Fruit fly (Drosophila melanogaster) whole organism, embryonic: ENCODE data around the gene RpS9.

Experiments
- Ada2b ChIP-seq: fragments of 200-800 bp; sonication (Bioruptor generic); IDR thresholded peaks from 2 replicates; pipeline ENCODE4 v1.3.6; 2022; ENCODE audit warnings: missing biosample characterization, missing genetic modification characterization
- CG10321 ChIP-seq: fragments of 200-800 bp; sonication (Bioruptor generic); IDR thresholded peaks from 2 replicates; pipeline ENCODE4 v1.3.6; 2022; ENCODE audit warnings: missing biosample characterization, missing genetic modification characterization
- CG10431 ChIP-seq: fragments of 200-800 bp; sonication (Bioruptor generic); optimal IDR thresholded peaks from 3 replicates; lab custom pipeline; 2018; ENCODE audit warnings: missing biosample characterization, mild to moderate bottlenecking, missing genetic modification characterization
- CG10543 ChIP-seq: fragments of 200-800 bp; sonication (Bioruptor generic); optimal IDR thresholded peaks from 3 replicates; lab custom pipeline; 2017; ENCODE audit warnings: missing biosample characterization, mild to moderate bottlenecking, missing genetic modification characterization, moderate library complexity
- CG11695 ChIP-seq: fragments of 200-800 bp; sonication (Bioruptor generic); IDR thresholded peaks from 3 replicates; pipeline ENCODE4 v1.3.6; 2022; ENCODE audit warnings: missing biosample characterization, missing genetic modification characterization
- CG12219 ChIP-seq: fragments of 200-800 bp; sonication (Bioruptor generic); optimal IDR thresholded peaks from 3 replicates; lab custom pipeline; 2018; ENCODE audit warnings: missing biosample characterization, mild to moderate bottlenecking, missing genetic modification characterization
- CG12769 ChIP-seq: fragments of 200-800 bp; sonication (Bioruptor generic); optimal IDR thresholded peaks from 2 replicates; lab custom pipeline; 2019; ENCODE audit warnings: missing biosample characterization, mild to moderate bottlenecking, missing genetic modification characterization, moderate library complexity
- CG13894 ChIP-seq: fragments of 200-800 bp; sonication (Bioruptor generic); optimal IDR thresholded peaks from 3 replicates; lab custom pipeline; 2018; ENCODE audit warnings: missing biosample characterization, mild to moderate bottlenecking, missing genetic modification characterization, moderate library complexity
- CG14441 ChIP-seq: fragments of 200-800 bp; sonication (Bioruptor generic); IDR thresholded peaks from 2 replicates; pipeline ENCODE4 v1.3.6; 2022; ENCODE audit warnings: missing biosample characterization, missing genetic modification characterization
- CG18262 ChIP-seq: fragments of 200-800 bp; optimal IDR thresholded peaks from 3 replicates; lab custom pipeline; 2019; ENCODE audit warnings: missing biosample characterization, mild to moderate bottlenecking, missing genetic modification characterization, moderate library complexity
- CG6854 ChIP-seq: fragments of 200-800 bp; sonication (Bioruptor generic); optimal IDR thresholded peaks from 3 replicates; lab custom pipeline; 2017; ENCODE audit warnings: missing biosample characterization, mild to moderate bottlenecking, missing genetic modification characterization
- CG7372 ChIP-seq: fragments of 200-800 bp; sonication (Bioruptor generic); IDR thresholded peaks from 2 replicates; pipeline ENCODE4 v1.3.6; 2022; ENCODE audit warnings: missing biosample characterization, missing genetic modification characterization
- CG7963 ChIP-seq: fragments of 200-800 bp; sonication (Bioruptor generic); IDR thresholded peaks from 3 replicates; pipeline ENCODE4 v1.3.6; 2022; ENCODE audit warnings: missing biosample characterization, missing genetic modification characterization; ENCODE audit not compliant: partially characterized antibody
- CG8290 ChIP-seq, 3 experiments: fragments of 200-800 bp; sonication (Bioruptor generic); optimal IDR thresholded peaks; 2 replicates each; lab custom pipeline; 2016 to 2019; ENCODE audit warnings: missing biosample characterization in 3 of 3, missing genetic modification characterization in 3 of 3, mild to moderate bottlenecking in 2 of 3, moderate library complexity in 1 of 3
- CG9215 ChIP-seq: fragments of 200-800 bp; sonication (Bioruptor generic); IDR thresholded peaks from 2 replicates; pipeline ENCODE4 v1.3.6; 2022; ENCODE audit warnings: missing biosample characterization, missing genetic modification characterization
- CG9727 ChIP-seq: fragments of 200-800 bp; sonication (Bioruptor generic); optimal IDR thresholded peaks from 3 replicates; lab custom pipeline; 2017; ENCODE audit warnings: missing biosample characterization, mild to moderate bottlenecking, missing genetic modification characterization
- CoRest ChIP-seq: fragments of 200-800 bp; sonication (Bioruptor generic); optimal IDR thresholded peaks from 3 replicates; lab custom pipeline; 2018; ENCODE audit warnings: missing biosample characterization, mild to moderate bottlenecking, missing genetic modification characterization, moderate library complexity
- Dbx ChIP-seq: fragments of 200-800 bp; sonication (Bioruptor generic); IDR thresholded peaks from 3 replicates; pipeline ENCODE4 v1.3.6; 2022; ENCODE audit warnings: missing biosample characterization, missing genetic modification characterization
- Drgx ChIP-seq: fragments of 200-800 bp; sonication (Bioruptor generic); IDR thresholded peaks from 2 replicates; pipeline ENCODE4 v1.3.6; 2022; ENCODE audit warnings: missing biosample characterization, missing genetic modification characterization
- Eip74EF ChIP-seq, 2 experiments: fragments of 200-800 bp in 1 of 2; fragments of >200 bp in 1 of 2; sonication (Bioruptor generic) in 1 of 2; optimal IDR thresholded peaks; 2 replicates each; lab custom pipeline; 2017 to 2019; ENCODE audit warnings: missing biosample characterization in 2 of 2, missing genetic modification characterization in 2 of 2, mild to moderate bottlenecking in 1 of 2, moderate library complexity in 1 of 2
- Fer3 ChIP-seq: fragments of 200-800 bp; sonication (Bioruptor generic); optimal IDR thresholded peaks from 2 replicates; lab custom pipeline; 2018; ENCODE audit warnings: missing biosample characterization, mild to moderate bottlenecking, missing genetic modification characterization, moderate library complexity
- Kr ChIP-seq: fragments of 200-800 bp; sonication (Bioruptor generic); optimal IDR thresholded peaks from 2 replicates; lab custom pipeline; 2017; ENCODE audit warnings: missing biosample characterization, mild to moderate bottlenecking, missing genetic modification characterization
- MBD-R2 ChIP-seq: fragments of 200-800 bp; sonication (Bioruptor generic); IDR thresholded peaks from 2 replicates; pipeline ENCODE4 v1.3.6; 2022; ENCODE audit warnings: missing biosample characterization, missing genetic modification characterization
- Med ChIP-seq: fragments of 200-800 bp; sonication (Bioruptor generic); peaks from one replicate; lab custom pipeline; 2016; ENCODE audit warnings: missing biosample characterization, missing genetic modification characterization, mild to moderate bottlenecking, inconsistent platforms, moderate library complexity
- Meics ChIP-seq: fragments of 200-800 bp; sonication (Bioruptor generic); optimal IDR thresholded peaks from 2 replicates; lab custom pipeline; 2017; ENCODE audit warnings: missing biosample characterization, mild to moderate bottlenecking, missing genetic modification characterization
- NFAT ChIP-seq: fragments of 200-800 bp; sonication (Bioruptor generic); IDR thresholded peaks from 2 replicates; pipeline ENCODE4 v1.3.6; 2022; ENCODE audit warnings: missing biosample characterization, missing genetic modification characterization
- Rfx ChIP-seq: fragments of 200-800 bp; sonication (Bioruptor generic); IDR thresholded peaks from 2 replicates; pipeline ENCODE4 v1.3.6; 2022; ENCODE audit warnings: missing biosample characterization, missing genetic modification characterization
- Tbp ChIP-seq: fragments of >200 bp; optimal IDR thresholded peaks from 2 replicates; lab custom pipeline; 2018; ENCODE audit warnings: missing biosample characterization, missing genetic modification characterization
- abd-A ChIP-seq: fragments of 200-800 bp; sonication (Bioruptor generic); optimal IDR thresholded peaks from 3 replicates; lab custom pipeline; 2019; ENCODE audit warnings: missing biosample characterization, mild to moderate bottlenecking, missing genetic modification characterization, moderate library complexity
- bsh ChIP-seq, 2 experiments: fragments of 200-800 bp; sonication (Bioruptor generic); optimal IDR thresholded peaks; 2 replicates each; lab custom pipeline; 2017 to 2018; ENCODE audit warnings: mild to moderate bottlenecking in 2 of 2, missing biosample characterization in 2 of 2, missing genetic modification characterization in 2 of 2, moderate library complexity in 1 of 2
- chif ChIP-seq, 2 experiments: fragments of 200-800 bp; sonication (Bioruptor generic); optimal IDR thresholded peaks; 3 replicates each; lab custom pipeline; 2016; ENCODE audit warnings: missing biosample characterization in 2 of 2, missing genetic modification characterization in 2 of 2
- chn ChIP-seq: fragments of 200-800 bp; sonication (Bioruptor generic); optimal IDR thresholded peaks from 2 replicates; lab custom pipeline; 2016; ENCODE audit warnings: missing biosample characterization, missing genetic modification characterization
- cwo ChIP-seq: fragments of 200-800 bp; sonication (Bioruptor generic); optimal IDR thresholded peaks from 3 replicates; lab custom pipeline; 2017; ENCODE audit warnings: missing biosample characterization, missing genetic modification characterization, mild to moderate bottlenecking, moderate library complexity, missing genetic modification reagents
- disco-r ChIP-seq: fragments of 200-800 bp; sonication (Bioruptor generic); optimal IDR thresholded peaks from 2 replicates; lab custom pipeline; 2016; ENCODE audit warnings: missing biosample characterization, missing genetic modification characterization
- esg ChIP-seq: fragments of 200-800 bp; sonication (Bioruptor generic); conservative IDR thresholded peaks from 2 replicates; pipeline ENCODE4 v1.3.6; 2022; ENCODE audit warnings: missing biosample characterization, missing genetic modification characterization
- fd102C ChIP-seq: fragments of 200-800 bp; sonication (Bioruptor generic); optimal IDR thresholded peaks from 2 replicates; lab custom pipeline; 2018; ENCODE audit warnings: missing biosample characterization, mild to moderate bottlenecking, missing genetic modification characterization, moderate library complexity
- gce ChIP-seq: fragments of 200-800 bp; sonication (Bioruptor generic); IDR thresholded peaks from 3 replicates; pipeline ENCODE4 v1.3.6; 2022; ENCODE audit warnings: missing biosample characterization, missing genetic modification characterization
- hkb ChIP-seq, 2 experiments: fragments of 200-800 bp in 1 of 2; fragments of >200 bp in 1 of 2; sonication (Bioruptor generic) in 1 of 2; IDR thresholded peaks in 1 of 2; optimal IDR thresholded peaks in 1 of 2; 2 replicates each; pipeline versions ENCODE4 v1.3.6 to Lab custom; 2017 to 2022; ENCODE audit warnings: missing biosample characterization in 1 of 2, missing genetic modification characterization in 1 of 2
- lab ChIP-seq: fragments of 200-800 bp; sonication (Bioruptor generic); optimal IDR thresholded peaks from 3 replicates; lab custom pipeline; 2017; ENCODE audit warnings: missing biosample characterization, missing genetic modification characterization, mild to moderate bottlenecking, moderate library complexity, missing genetic modification reagents
- pan ChIP-seq, 4 experiments: fragments of >200 bp in 3 of 4; fragments of 200-800 bp in 1 of 4; sonication (Bioruptor generic) in 1 of 4; optimal IDR thresholded peaks in 3 of 4; IDR thresholded peaks in 1 of 4; 2 replicates each; pipeline versions ENCODE4 v1.3.6 to Lab custom; 2017 to 2022; ENCODE audit warnings: missing biosample characterization in 2 of 4, missing genetic modification characterization in 2 of 4, mixed read lengths in 1 of 4
- pzg ChIP-seq: fragments of 200-800 bp; sonication (Bioruptor generic); optimal IDR thresholded peaks from 3 replicates; lab custom pipeline; 2018; ENCODE audit warnings: missing biosample characterization, mild to moderate bottlenecking, missing genetic modification characterization, moderate library complexity
- ranshi ChIP-seq: fragments of 200-800 bp; sonication (Bioruptor generic); IDR thresholded peaks from 2 replicates; pipeline ENCODE4 v1.3.6; 2022; ENCODE audit warnings: missing biosample characterization, missing genetic modification characterization
- sd ChIP-seq: fragments of 200-800 bp; sonication (Bioruptor generic); optimal IDR thresholded peaks from 3 replicates; lab custom pipeline; 2018; ENCODE audit warnings: missing biosample characterization, mild to moderate bottlenecking, missing genetic modification characterization, moderate library complexity
- sens ChIP-seq: fragments of 200-800 bp; sonication (Bioruptor generic); peaks from one replicate; lab custom pipeline; 2016; ENCODE audit warnings: missing biosample characterization, missing genetic modification characterization
- ssp ChIP-seq: fragments of 200-800 bp; sonication (Bioruptor generic); IDR thresholded peaks from 2 replicates; pipeline ENCODE4 v1.3.6; 2022; ENCODE audit warnings: missing biosample characterization, missing genetic modification characterization

The RpS9 gene

DNA sequence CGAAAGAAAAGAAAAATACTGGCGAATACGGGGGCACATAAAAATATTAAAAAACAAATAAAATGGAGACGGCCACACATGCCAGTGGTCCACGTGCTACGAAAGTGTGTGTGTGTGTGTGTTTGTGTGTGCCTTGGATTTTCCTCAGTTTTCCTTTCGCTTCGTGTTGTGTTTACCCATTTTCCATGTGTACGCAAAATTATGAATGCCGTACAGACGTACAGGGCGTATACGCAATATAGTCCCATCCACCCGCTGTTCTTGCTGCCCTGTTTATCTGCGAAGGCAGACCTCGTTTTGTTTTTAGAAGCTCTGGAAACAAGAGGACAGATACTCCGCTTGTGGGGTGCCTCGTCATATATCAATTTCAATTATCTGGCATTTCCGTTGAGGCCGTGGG, 45.3 kb upstream of the RpS9 start:
- peak; percentile 76 for TF ChIP-seq Med (GFP tag; lab: Kevin White, UChicago)
- TF ChIP-seq gce (GFP tag; lab: Robert Waterston, UW) = no peak
- TF ChIP-seq CG9215 (GFP tag; lab: Robert Waterston, UW) = no peak
- peak; percentile 30; the same call in 1 of the 2 replicates for TF ChIP-seq CG7372 (GFP tag; lab: Robert Waterston, UW)
- TF ChIP-seq NFAT (GFP tag; lab: Robert Waterston, UW) = 0 out of 2 replicates have a peak, but pooled peaks have one; percentile 16
- TF ChIP-seq Rfx (GFP tag; lab: Robert Waterston, UW) = 0 out of 2 replicates have a peak, but pooled peaks have one; percentile 26
- peak; percentile 58 for TF ChIP-seq cwo (GFP tag; lab: Kevin White, UChicago)
- no peak for TF ChIP-seq fd102C (GFP tag; lab: Kevin White, UChicago)
- peak; percentile 20 for TF ChIP-seq abd-A (tag; lab: Kevin White, UChicago)
- no peak for TF ChIP-seq pzg (GFP tag; lab: Kevin White, UChicago)
- TF ChIP-seq CG12769 = peak; percentile 84
- peak; percentile 61 for TF ChIP-seq sd
- TF ChIP-seq CG10543 = peak; percentile 50
- TF ChIP-seq CG13894 (tag; lab: Kevin White, UChicago) = peak; percentile 20
- no peak for TF ChIP-seq CG10431 (GFP tag; lab: Kevin White, UChicago)
- TF ChIP-seq ranshi (GFP tag; lab: Robert Waterston, UW) = no peak
- no peak for TF ChIP-seq chn (GFP tag; lab: Kevin White, UChicago)
- TF ChIP-seq Tbp = no peak
- no peak for TF ChIP-seq pan (optimal IDR thresholded peaks at IDR 0.05; lab: Kevin White, UChicago)
- TF ChIP-seq pan (GFP tag; optimal IDR thresholded peaks at IDR 0.05 in 1 of 2, IDR thresholded peaks at IDR 0.05 in 1 of 2) = no peak

DNA sequence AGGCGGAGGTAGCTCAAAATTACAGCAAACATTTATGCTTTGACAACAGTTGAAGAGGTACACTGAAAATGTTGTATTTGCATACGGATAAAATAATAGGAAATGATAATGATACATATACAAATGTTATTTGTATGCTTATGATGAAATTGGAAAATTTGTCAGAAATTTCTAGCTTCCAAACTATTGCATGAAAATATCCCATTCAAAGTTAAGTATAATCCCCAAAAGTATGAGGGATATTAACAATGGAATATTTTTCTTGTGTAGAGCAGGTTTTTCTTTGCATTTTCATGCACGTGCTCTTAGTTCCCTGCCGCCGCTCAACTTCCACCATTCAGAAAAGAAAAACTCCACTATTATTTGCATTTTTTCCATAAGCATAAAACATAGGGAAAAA, 43.7 kb upstream of the RpS9 start:
- TF ChIP-seq Kr (GFP tag; lab: Kevin White, UChicago) = no peak
- peak; percentile 51 for TF ChIP-seq sens (GFP tag; lab: Kevin White, UChicago)
- TF ChIP-seq Drgx (GFP tag; lab: Robert Waterston, UW) = peak; percentile 36; the same call in 1 of the 2 replicates

dm6 chr3L:9552190-9552809, 41.0 kb upstream of the RpS9 start:
- no peak for TF ChIP-seq ssp (GFP tag; lab: Robert Waterston, UW)
- TF ChIP-seq Dbx (GFP tag; lab: Robert Waterston, UW) = no peak
- 0 out of 3 replicates have a peak, but pooled peaks have one; percentile 19 for TF ChIP-seq CG11695 (GFP tag; lab: Robert Waterston, UW)
- TF ChIP-seq CG14441 = peak; percentile 38
- no peak for TF ChIP-seq CG8290 (GFP tag; optimal IDR thresholded peaks at IDR 0.05; lab: Kevin White, UChicago)
- TF ChIP-seq CG8290 (tag; optimal IDR thresholded peaks at IDR 0.05; lab: Kevin White, UChicago) = peak in 1 of 2 experiments; percentile 36
- peak; percentile 43 for TF ChIP-seq Ada2b
- TF ChIP-seq chif (GFP tag; optimal IDR thresholded peaks at IDR 0.05; lab: Kevin White, UChicago) = no peak
- TF ChIP-seq Eip74EF (GFP tag; optimal IDR thresholded peaks at IDR 0.05; lab: Kevin White, UChicago) = peak in 1 of 2 experiments; percentile 19
- TF ChIP-seq MBD-R2 (GFP tag; lab: Robert Waterston, UW) = peak; percentile 23; the same call in 1 of the 2 replicates
- peak; percentile 27; the same call in 1 of the 2 replicates for TF ChIP-seq esg (GFP tag; lab: Robert Waterston, UW)
- TF ChIP-seq bsh (GFP tag; optimal IDR thresholded peaks at IDR 0.05; lab: Kevin White, UChicago) = peak in 1 of 2 experiments; percentile 22
- TF ChIP-seq Fer3 (tag; lab: Kevin White, UChicago) = peak; percentile 33
- no peak for TF ChIP-seq hkb (optimal IDR thresholded peaks at IDR 0.05; lab: Kevin White, UChicago)
- TF ChIP-seq hkb (GFP tag; IDR thresholded peaks at IDR 0.05; lab: Robert Waterston, UW) = peak; percentile 37
- peak; percentile 7 for TF ChIP-seq CG12219 (GFP tag; lab: Kevin White, UChicago)
- TF ChIP-seq disco-r (GFP tag; lab: Kevin White, UChicago) = no peak
- TF ChIP-seq CG9727 (GFP tag; lab: Kevin White, UChicago) = no peak
- TF ChIP-seq CG10321 (GFP tag; lab: Robert Waterston, UW) = no peak
- TF ChIP-seq CG6854 (GFP tag; lab: Kevin White, UChicago) = no peak
- TF ChIP-seq CoRest (tag; lab: Kevin White, UChicago) = peak; percentile 25
- TF ChIP-seq CG7963 (GFP tag; lab: Robert Waterston, UW) = no peak
- no peak for TF ChIP-seq Meics (GFP tag; lab: Kevin White, UChicago)
- peak; percentile 3 for TF ChIP-seq CG18262 (tag; lab: Kevin White, UChicago)
- peak; percentile 37 for TF ChIP-seq lab (GFP tag; lab: Kevin White, UChicago)
